Fruit fly (Drosophila melanogaster) whole organism, embryonic: Measurements from ENCODE around the gene Mink.
A peak's percentile ranks its signal among the peaks of the same experiment; 100 is the strongest.

ENCODE experiments used
- CG10274 ChIP-seq: fragments of 200-800 bp; sonication (Bioruptor generic); optimal IDR thresholded peaks from 3 replicates; lab custom pipeline; 2017; ENCODE audit warnings: missing biosample characterization, mild to moderate bottlenecking, missing genetic modification characterization
- CG10979 ChIP-seq: fragments of 200-800 bp; sonication (Bioruptor generic); optimal IDR thresholded peaks from 2 replicates; lab custom pipeline; 2018; ENCODE audit warnings: missing biosample characterization, mild to moderate bottlenecking, missing genetic modification characterization, moderate library complexity
- CG11504 ChIP-seq: fragments of 200-800 bp; sonication (Bioruptor generic); optimal IDR thresholded peaks from 3 replicates; lab custom pipeline; 2019; ENCODE audit warnings: missing biosample characterization, mild to moderate bottlenecking, missing genetic modification characterization, moderate library complexity
- CG12071 ChIP-seq: fragments of 200-800 bp; sonication (Bioruptor generic); optimal IDR thresholded peaks from 3 replicates; lab custom pipeline; 2018; ENCODE audit warnings: missing biosample characterization, mild to moderate bottlenecking, missing genetic modification characterization
- CG12299 ChIP-seq: fragments of 200-800 bp; sonication (Bioruptor generic); optimal IDR thresholded peaks from 2 replicates; lab custom pipeline; 2018; ENCODE audit warnings: missing biosample characterization, mild to moderate bottlenecking, missing genetic modification characterization
- CG17385 ChIP-seq: fragments of 200-800 bp; sonication (Bioruptor generic); optimal IDR thresholded peaks from 3 replicates; lab custom pipeline; 2018; ENCODE audit warnings: missing biosample characterization, mild to moderate bottlenecking, missing genetic modification characterization
- CG17829 ChIP-seq: fragments of 200-800 bp; optimal IDR thresholded peaks from 2 replicates; lab custom pipeline; 2019; ENCODE audit warnings: missing biosample characterization, mild to moderate bottlenecking, missing genetic modification characterization, moderate library complexity
- CG1832 ChIP-seq: fragments of 200-800 bp; sonication (Bioruptor generic); optimal IDR thresholded peaks from 2 replicates; lab custom pipeline; 2017; ENCODE audit warnings: missing biosample characterization, mild to moderate bottlenecking, missing genetic modification characterization, inconsistent platforms
- CG18476 ChIP-seq: fragments of 200-800 bp; sonication (Bioruptor generic); optimal IDR thresholded peaks from 2 replicates; lab custom pipeline; 2016; ENCODE audit warnings: missing biosample characterization, mild to moderate bottlenecking, missing genetic modification characterization
- CG31388 ChIP-seq: fragments of 200-800 bp; sonication (Bioruptor generic); optimal IDR thresholded peaks from 2 replicates; lab custom pipeline; 2016; ENCODE audit warnings: missing biosample characterization, missing genetic modification characterization
- CG42726 ChIP-seq: fragments of 200-800 bp; sonication (Bioruptor generic); IDR thresholded peaks from 2 replicates; pipeline ENCODE4 v1.3.6; 2022; ENCODE audit warnings: missing biosample characterization, missing genetic modification characterization; ENCODE audit not compliant: partially characterized antibody
- CG4617 ChIP-seq: fragments of 200-800 bp; sonication (Bioruptor generic); optimal IDR thresholded peaks from 3 replicates; lab custom pipeline; 2016; ENCODE audit warnings: missing biosample characterization, missing genetic modification characterization, borderline replicate concordance
- CG7271 ChIP-seq: fragments of 200-800 bp; sonication (Bioruptor generic); optimal IDR thresholded peaks from 2 replicates; lab custom pipeline; 2018; ENCODE audit warnings: missing biosample characterization, mild to moderate bottlenecking, missing genetic modification characterization, moderate library complexity
- CG7928 ChIP-seq: fragments of 200-800 bp; sonication (Bioruptor generic); optimal IDR thresholded peaks from 2 replicates; lab custom pipeline; 2017; ENCODE audit warnings: missing biosample characterization, mild to moderate bottlenecking, missing genetic modification characterization
- CG8281 ChIP-seq: fragments of 200-800 bp; sonication (Bioruptor generic); optimal IDR thresholded peaks from 2 replicates; lab custom pipeline; 2018; ENCODE audit warnings: missing biosample characterization, mild to moderate bottlenecking, missing genetic modification characterization, moderate library complexity
- CkIIα-i1 ChIP-seq: fragments of 200-800 bp; sonication (Bioruptor generic); IDR thresholded peaks from 2 replicates; pipeline ENCODE4 v1.3.6; 2022; ENCODE audit warnings: missing biosample characterization, missing genetic modification characterization
- D19B ChIP-seq: fragments of 200-800 bp; sonication (Bioruptor generic); optimal IDR thresholded peaks from 2 replicates; lab custom pipeline; 2017; ENCODE audit warnings: missing biosample characterization, mild to moderate bottlenecking, missing genetic modification characterization
- Drgx ChIP-seq: fragments of 200-800 bp; sonication (Bioruptor generic); IDR thresholded peaks from 2 replicates; pipeline ENCODE4 v1.3.6; 2022; ENCODE audit warnings: missing biosample characterization, missing genetic modification characterization
- Fer2 ChIP-seq: fragments of 200-800 bp; sonication (Bioruptor generic); optimal IDR thresholded peaks from 2 replicates; lab custom pipeline; 2018; ENCODE audit warnings: missing biosample characterization, mild to moderate bottlenecking, missing genetic modification characterization, moderate library complexity
- H15 ChIP-seq: fragments of 200-800 bp; sonication (Bioruptor generic); IDR thresholded peaks from 3 replicates; pipeline ENCODE4 v1.3.6; 2022; ENCODE audit warnings: missing biosample characterization, missing genetic modification characterization
- Hr78 ChIP-seq, 2 experiments: fragments of 200-800 bp in 1 of 2; fragments of >200 bp in 1 of 2; sonication (Bioruptor generic) in 1 of 2; optimal IDR thresholded peaks; 2 replicates each; lab custom pipeline; 2017 to 2019; ENCODE audit warnings: missing biosample characterization in 2 of 2, missing genetic modification characterization in 2 of 2, mild to moderate bottlenecking in 1 of 2, moderate library complexity in 1 of 2
- Mes4 ChIP-seq: fragments of 200-800 bp; sonication (Bioruptor generic); optimal IDR thresholded peaks from 2 replicates; lab custom pipeline; 2016; ENCODE audit warnings: missing biosample characterization, missing genetic modification characterization
- Six4 ChIP-seq: fragments of 200-800 bp; sonication (Bioruptor generic); optimal IDR thresholded peaks from 2 replicates; lab custom pipeline; 2016; ENCODE audit warnings: missing biosample characterization, missing genetic modification characterization
- Sry-δ ChIP-seq: fragments of 200-800 bp; sonication (Bioruptor generic); optimal IDR thresholded peaks from 2 replicates; lab custom pipeline; 2016; ENCODE audit warnings: missing biosample characterization, missing genetic modification characterization
- YL-1 ChIP-seq: fragments of 200-800 bp; sonication (Bioruptor generic); optimal IDR thresholded peaks from 3 replicates; lab custom pipeline; 2017; ENCODE audit warnings: missing biosample characterization, mild to moderate bottlenecking, missing genetic modification characterization
- az2 ChIP-seq: fragments of 200-800 bp; sonication (Bioruptor generic); optimal IDR thresholded peaks from 3 replicates; lab custom pipeline; 2016; ENCODE audit warnings: missing biosample characterization, missing genetic modification characterization
- btn ChIP-seq: fragments of 200-800 bp; sonication (Bioruptor generic); optimal IDR thresholded peaks from 2 replicates; lab custom pipeline; 2016; ENCODE audit warnings: missing biosample characterization, missing genetic modification characterization
- chinmo ChIP-seq: fragments of 200-800 bp; sonication (Bioruptor generic); IDR thresholded peaks from 4 replicates; pipeline ENCODE4 v1.3.6; 2022; ENCODE audit warnings: missing biosample characterization, missing genetic modification characterization; ENCODE audit not compliant: partially characterized antibody
- croc ChIP-seq: fragments of 200-800 bp; sonication (Bioruptor generic); conservative IDR thresholded peaks from 3 replicates; pipeline ENCODE4 v1.3.6; 2022; ENCODE audit warnings: missing biosample characterization, missing genetic modification characterization
- dan ChIP-seq: fragments of 200-800 bp; sonication (Bioruptor generic); IDR thresholded peaks from 2 replicates; pipeline ENCODE4 v1.3.6; 2022; ENCODE audit warnings: missing biosample characterization, missing genetic modification characterization
- danr ChIP-seq: fragments of 200-800 bp; sonication (Bioruptor generic); IDR thresholded peaks from 2 replicates; pipeline ENCODE4 v1.3.6; 2022; ENCODE audit warnings: missing biosample characterization, missing genetic modification characterization
- dm ChIP-seq: fragments of 200-800 bp; sonication (Bioruptor generic); optimal IDR thresholded peaks from 3 replicates; lab custom pipeline; 2016; ENCODE audit warnings: missing biosample characterization, missing genetic modification characterization
- en ChIP-seq: fragments of 200-800 bp; sonication (Bioruptor generic); optimal IDR thresholded peaks from 2 replicates; lab custom pipeline; 2016; ENCODE audit warnings: missing biosample characterization, missing genetic modification characterization
- fd3F ChIP-seq: fragments of 200-800 bp; sonication (Bioruptor generic); optimal IDR thresholded peaks from 2 replicates; lab custom pipeline; 2018; ENCODE audit warnings: missing biosample characterization, mild to moderate bottlenecking, missing genetic modification characterization, moderate library complexity
- fd96Cb ChIP-seq: fragments of 200-800 bp; sonication (Bioruptor generic); optimal IDR thresholded peaks from 2 replicates; lab custom pipeline; 2018; ENCODE audit warnings: missing biosample characterization, mild to moderate bottlenecking, missing genetic modification characterization, moderate library complexity
- gfzf ChIP-seq: fragments of 200-800 bp; sonication (Bioruptor generic); optimal IDR thresholded peaks from 2 replicates; lab custom pipeline; 2016; ENCODE audit warnings: missing biosample characterization, mild to moderate bottlenecking, missing genetic modification characterization, moderate library complexity
- grn ChIP-seq: fragments of 200-800 bp; sonication (Bioruptor generic); optimal IDR thresholded peaks from 3 replicates; lab custom pipeline; 2017; ENCODE audit warnings: missing biosample characterization, missing genetic modification characterization
- insv ChIP-seq, 2 experiments: fragments of 200-800 bp; sonication (Bioruptor generic); optimal IDR thresholded peaks; 3 replicates each; lab custom pipeline; 2016 to 2018; ENCODE audit warnings: missing biosample characterization in 2 of 2, missing genetic modification characterization in 2 of 2
- ken ChIP-seq: fragments of 200-800 bp; sonication (Bioruptor generic); IDR thresholded peaks from 3 replicates; pipeline ENCODE4 v1.3.6; 2022; ENCODE audit warnings: missing biosample characterization, missing genetic modification characterization
- lilli ChIP-seq: fragments of 200-800 bp; sonication (Bioruptor generic); optimal IDR thresholded peaks from 3 replicates; lab custom pipeline; 2016; ENCODE audit warnings: missing biosample characterization, missing genetic modification characterization
- lov ChIP-seq, 2 experiments: fragments of 200-800 bp in 1 of 2; fragments of >200 bp in 1 of 2; sonication (Bioruptor generic) in 1 of 2; IDR thresholded peaks in 1 of 2; optimal IDR thresholded peaks in 1 of 2; 2 replicates in 1 of 2; 3 replicates in 1 of 2; pipeline versions ENCODE4 v1.3.6 to Lab custom; 2017 to 2022; ENCODE audit warnings: missing biosample characterization in 1 of 2, missing genetic modification characterization in 1 of 2
- odd ChIP-seq: fragments of 200-800 bp; sonication (Bioruptor generic); optimal IDR thresholded peaks from 2 replicates; lab custom pipeline; 2017; ENCODE audit warnings: missing biosample characterization, mild to moderate bottlenecking, missing genetic modification characterization
- pnt ChIP-seq: fragments of 200-800 bp; sonication (Bioruptor generic); optimal IDR thresholded peaks from 3 replicates; lab custom pipeline; 2016; ENCODE audit warnings: missing biosample characterization, missing genetic modification characterization
- prd ChIP-seq, 3 experiments: fragments of >200 bp in 2 of 3; fragments of 200-800 bp in 1 of 3; sonication (Bioruptor generic) in 1 of 3; optimal IDR thresholded peaks in 2 of 3; IDR thresholded peaks in 1 of 3; 2 replicates in 2 of 3; 3 replicates in 1 of 3; pipeline versions ENCODE4 v1.3.6 to Lab custom; 2017 to 2022; ENCODE audit warnings: missing biosample characterization in 1 of 3, missing genetic modification characterization in 1 of 3
- sens ChIP-seq: fragments of 200-800 bp; sonication (Bioruptor generic); peaks from one replicate; lab custom pipeline; 2016; ENCODE audit warnings: missing biosample characterization, missing genetic modification characterization
- ssp ChIP-seq: fragments of 200-800 bp; sonication (Bioruptor generic); IDR thresholded peaks from 2 replicates; pipeline ENCODE4 v1.3.6; 2022; ENCODE audit warnings: missing biosample characterization, missing genetic modification characterization
- z ChIP-seq: fragments of 200-800 bp; sonication (Bioruptor generic); IDR thresholded peaks from 3 replicates; pipeline ENCODE4 v1.3.6; 2022; ENCODE audit warnings: missing biosample characterization, missing genetic modification characterization

The Mink gene

dm6 chr3R:24894419-24895206 is 27.7 kb upstream of the Mink start, which contains the start of the genes CG31121 and CG11069 (continued):
- no peak for TF ChIP-seq odd (GFP tag; lab: Kevin White, UChicago)
- no peak for TF ChIP-seq CG17829 (tag; lab: Kevin White, UChicago)
- no peak for TF ChIP-seq Six4 (GFP tag; lab: Kevin White, UChicago)
- no peak for TF ChIP-seq lov (optimal IDR thresholded peaks at IDR 0.05; lab: Kevin White, UChicago)
- no peak for TF ChIP-seq lov (GFP tag; IDR thresholded peaks at IDR 0.05; lab: Robert Waterston, UW)
- no peak for TF ChIP-seq btn (GFP tag; lab: Kevin White, UChicago)
- TF ChIP-seq Hr78 (GFP tag; optimal IDR thresholded peaks at IDR 0.05; lab: Kevin White, UChicago), result peak in 1 of 2 experiments; percentile 2
- no peak for TF ChIP-seq dm (GFP tag; lab: Kevin White, UChicago)
- no peak for TF ChIP-seq prd (optimal IDR thresholded peaks at IDR 0.05; lab: Kevin White, UChicago)
- TF ChIP-seq prd (GFP tag; IDR thresholded peaks at IDR 0.05; lab: Robert Waterston, UW), result 0 out of 3 replicates have a peak, but pooled peaks have one; percentile 14
- peak in 1 of 2 experiments; percentile 88 for TF ChIP-seq insv (GFP tag; optimal IDR thresholded peaks at IDR 0.05; lab: Kevin White, UChicago)
- TF ChIP-seq lilli, result no peak
- TF ChIP-seq CG42726, result peak; percentile 45; the same call in 1 of the 2 replicates
- 0 out of 4 replicates have a peak, but pooled peaks have one; percentile 56 for TF ChIP-seq chinmo
- TF ChIP-seq CG11504 (tag; lab: Kevin White, UChicago), result no peak
- TF ChIP-seq CG1832 (GFP tag; lab: Kevin White, UChicago), result no peak
- no peak for TF ChIP-seq az2
- TF ChIP-seq pnt (GFP tag; lab: Kevin White, UChicago), result no peak
- no peak for TF ChIP-seq sens (GFP tag; lab: Kevin White, UChicago)
- TF ChIP-seq YL-1 (GFP tag; lab: Kevin White, UChicago), result no peak
- no peak for TF ChIP-seq Sry-δ (GFP tag; lab: Kevin White, UChicago)
- TF ChIP-seq CG12071 (GFP tag; lab: Kevin White, UChicago), result no peak
- no peak for TF ChIP-seq grn (GFP tag; lab: Kevin White, UChicago)
- no peak for TF ChIP-seq danr (GFP tag; lab: Robert Waterston, UW)
- no peak for TF ChIP-seq CG10274
- TF ChIP-seq CG18476 (GFP tag; lab: Kevin White, UChicago), result no peak
- no peak for TF ChIP-seq Mes4
- TF ChIP-seq CG8281 (tag; lab: Kevin White, UChicago), result no peak
- no peak for TF ChIP-seq H15 (GFP tag; lab: Robert Waterston, UW)
- TF ChIP-seq fd3F (GFP tag; lab: Kevin White, UChicago), result no peak
- no peak for TF ChIP-seq ken
- no peak for TF ChIP-seq CG4617
- no peak for TF ChIP-seq CG10979 (tag; lab: Kevin White, UChicago)
- TF ChIP-seq CG7928 (GFP tag; lab: Kevin White, UChicago), result no peak
- TF ChIP-seq CG17385 (GFP tag; lab: Kevin White, UChicago), result no peak
- TF ChIP-seq Drgx (GFP tag; lab: Robert Waterston, UW), result peak; percentile 45; the same call in 1 of the 2 replicates
- peak; percentile 74 for TF ChIP-seq z
- no peak for TF ChIP-seq Fer2 (tag; lab: Kevin White, UChicago)

dm6 chr3R:24900816-24901215 is 21.5 kb upstream of the Mink start, which contains the start of gene CG10845:
TSS of gene CG10845 (plus strand) at chr3R:24901116.
- TF ChIP-seq CG12299 (tag; lab: Kevin White, UChicago) (no peak), ssp (no peak), en (GFP tag; lab: Kevin White, UChicago) (no peak), D19B (GFP tag; lab: Kevin White, UChicago) (no peak), dan (GFP tag; lab: Robert Waterston, UW) (no peak), croc (GFP tag; lab: Robert Waterston, UW) (no peak), CG31388 (no peak), gfzf (GFP tag; lab: Kevin White, UChicago) (no peak), CG7271 (tag; lab: Kevin White, UChicago) (no peak), fd96Cb (no peak), CkIIα-i1 (GFP tag; lab: Robert Waterston, UW) (no peak)
